Fruit fly (Drosophila melanogaster): ENCODE measurements around the gene RpL30.

RpL30 gene

dm6 chr2L:19009130-19009529 is at the start of gene RpL30 (continued):
- TF ChIP-seq zf30C (GFP tag; optimal IDR thresholded peaks at IDR 0.05) (peak; percentile 54), fu2 (GFP tag; optimal IDR thresholded peaks at IDR 0.05) (peak; percentile 77), ro (GFP tag; IDR thresholded peaks at IDR 0.05) (peak; percentile 44; the same call in 1 of the 2 replicates), Gug (GFP tag; IDR thresholded peaks at IDR 0.05) (peak; percentile 49; the same call in 3 of the 4 replicates), nom (GFP tag; optimal IDR thresholded peaks at IDR 0.05) (peak; percentile 95), CG7372 (GFP tag; IDR thresholded peaks at IDR 0.05) (peak; percentile 43; the same call in 1 of the 2 replicates), bab2 (GFP tag; optimal IDR thresholded peaks at IDR 0.05) (peak; percentile 69), crp (GFP tag; optimal IDR thresholded peaks at IDR 0.05) (peak in 1 of 2 experiments; percentile 70), CG34376 (GFP tag; optimal IDR thresholded peaks at IDR 0.05) (peak; percentile 98), pum (GFP tag; optimal IDR thresholded peaks at IDR 0.05) (peak; percentile 80), zfh1 (GFP tag; IDR thresholded peaks at IDR 0.05) (peak; percentile 91), gsb-n (tag; optimal IDR thresholded peaks at IDR 0.05) (peak; percentile 91), ATbp (GFP tag; optimal IDR thresholded peaks at IDR 0.05) (peak; percentile 91), ac (GFP tag; optimal IDR thresholded peaks at IDR 0.05) (peak; percentile 86), CG9437 (GFP tag; optimal IDR thresholded peaks at IDR 0.05) (peak; percentile 67), CG6272 (GFP tag; IDR thresholded peaks at IDR 0.05) (peak; percentile 72), fd64A (GFP tag; optimal IDR thresholded peaks at IDR 0.05) (peak; percentile 93), CHES-1-like (GFP tag; optimal IDR thresholded peaks at IDR 0.05) (peak; percentile 96), CG10147 (GFP tag; optimal IDR thresholded peaks at IDR 0.05) (peak; percentile 85), CG12659 (GFP tag; optimal IDR thresholded peaks at IDR 0.05) (peak; percentile 96), TFAM (GFP tag; optimal IDR thresholded peaks at IDR 0.05) (peak; percentile 69), Hr39 (optimal IDR thresholded peaks at IDR 0.05) (no peak), pzg (GFP tag; optimal IDR thresholded peaks at IDR 0.05) (peak; percentile 100), maf-S (GFP tag; optimal IDR thresholded peaks at IDR 0.05) (peak; percentile 90), CG12769 (tag; optimal IDR thresholded peaks at IDR 0.05) (peak; percentile 94), prd (optimal IDR thresholded peaks at IDR 0.05) (no peak), prd (GFP tag; IDR thresholded peaks at IDR 0.05) (peak; percentile 71), nmo (GFP tag; optimal IDR thresholded peaks at IDR 0.05) (peak; percentile 88), Hand (GFP tag; optimal IDR thresholded peaks at IDR 0.05) (peak; percentile 91), sug (tag; optimal IDR thresholded peaks at IDR 0.05) (peak; percentile 89), br (optimal IDR thresholded peaks at IDR 0.05) (no peak), Ptx1 (GFP tag; IDR thresholded peaks at IDR 0.05) (peak; percentile 78), dan (GFP tag; IDR thresholded peaks at IDR 0.05) (no peak), CG18619 (GFP tag; optimal IDR thresholded peaks at IDR 0.05) (peak; percentile 92), CG12744 (GFP tag; optimal IDR thresholded peaks at IDR 0.05) (peak; percentile 88), Asciz (GFP tag; optimal IDR thresholded peaks at IDR 0.05) (peak; percentile 90), ewg (GFP tag; optimal IDR thresholded peaks at IDR 0.05) (peak; percentile 84), az2 (GFP tag; optimal IDR thresholded peaks at IDR 0.05) (peak; percentile 79), Antp (GFP tag; optimal IDR thresholded peaks at IDR 0.05) (peak; percentile 79), dmrt99B (tag; optimal IDR thresholded peaks at IDR 0.05) (peak; percentile 76), Lpt (GFP tag; optimal IDR thresholded peaks at IDR 0.05) (no peak), Dip3 (GFP tag; optimal IDR thresholded peaks at IDR 0.05) (peak; percentile 78), sd (tag; optimal IDR thresholded peaks at IDR 0.05) (peak; percentile 88), ash1 (GFP tag; optimal IDR thresholded peaks at IDR 0.05) (peak; percentile 95), CG31441 (GFP tag; IDR thresholded peaks at IDR 0.05) (peak; percentile 90), NC2β (GFP tag; optimal IDR thresholded peaks at IDR 0.05) (peak; percentile 99), NK7.1 (GFP tag; optimal IDR thresholded peaks at IDR 0.05) (peak; percentile 90), CG10267 (tag; optimal IDR thresholded peaks at IDR 0.05) (peak; percentile 92), tap (tag; optimal IDR thresholded peaks at IDR 0.05) (peak; percentile 77), GATAe (GFP tag; conservative IDR thresholded peaks at IDR 0.05) (peak; percentile 68; the same call in 1 of the 2 replicates), CG15073 (GFP tag; optimal IDR thresholded peaks at IDR 0.05) (no peak)

Data from whole organism, embryonic.